Worm (Caenorhabditis elegans) whole organism, midembryonic: ENCODE results near the gene srv-9.

ENCODE experiments used
- ref-1 ChIP-seq: fragments of 200-800 bp; sonication (Bioruptor generic); conservative IDR thresholded peaks from 2 replicates; pipeline ENCODE4 v1.3.6; 2022; ENCODE audit warnings: missing genetic modification reagents, missing genetic modification characterization, missing compliant biosample characterization
- tab-1 ChIP-seq: fragments of 200-800 bp; sonication (Bioruptor generic); IDR thresholded peaks from 2 replicates; pipeline ENCODE4 v1.3.6; 2022; ENCODE audit warnings: missing genetic modification characterization, missing compliant biosample characterization

ce11 chrV:13407913-13408312 lies 15.0 kb downstream of the srv-9 start, which contains the start of gene F53F1.3:
- TF ChIP-seq tab-1 (GFP tag; lab: Robert Waterston, UW), result no peak
- no peak for TF ChIP-seq ref-1 (GFP tag; lab: Robert Waterston, UW)
